Worm (Caenorhabditis elegans) whole organism, young adult: ENCODE results near the gene F20B6.4.

Source experiments
- C17E4.6 ChIP-seq: fragments of 200-800 bp; sonication (Bioruptor generic); IDR thresholded peaks from 2 replicates; pipeline ENCODE4 v1.3.6; 2022; ENCODE audit warnings: missing genetic modification reagents, missing genetic modification characterization, missing compliant biosample characterization
- F37B4.10 ChIP-seq: fragments of 200-800 bp; sonication (Bioruptor generic); IDR thresholded peaks from 2 replicates; pipeline ENCODE4 v1.3.6; 2022; ENCODE audit warnings: missing genetic modification characterization, missing compliant biosample characterization
- F49E8.2 ChIP-seq: sonication (generic microtip); optimal IDR thresholded peaks from 3 replicates; lab custom pipeline; 2017; ENCODE audit warnings: missing genetic modification characterization, mild to moderate bottlenecking, missing compliant biosample characterization, antibody characterized with exemption, moderate library complexity; ENCODE audit not compliant: insufficient read depth
- F52B5.7 ChIP-seq: sonication (generic microtip); optimal IDR thresholded peaks from 2 replicates; lab custom pipeline; 2016; ENCODE audit warnings: mild to moderate bottlenecking, missing genetic modification characterization, missing compliant biosample characterization
- F57A8.1 ChIP-seq: fragments of 200-800 bp; sonication (Bioruptor generic); optimal IDR thresholded peaks from 2 replicates; lab custom pipeline; 2018; ENCODE audit warnings: mild to moderate bottlenecking, missing genetic modification characterization, moderate library complexity, missing compliant biosample characterization
- F57C9.4 ChIP-seq: sonication (generic microtip); optimal IDR thresholded peaks from 2 replicates; lab custom pipeline; 2017; ENCODE audit warnings: mild to moderate bottlenecking, missing genetic modification characterization, missing compliant biosample characterization
- T26A5.8 ChIP-seq: sonication (generic microtip); optimal IDR thresholded peaks from 2 replicates; lab custom pipeline; 2016; ENCODE audit warnings: missing genetic modification characterization, missing compliant biosample characterization
- Y56A3A.18 ChIP-seq: fragments of 200-800 bp; sonication (Bioruptor generic); IDR thresholded peaks from 2 replicates; pipeline ENCODE4 v1.3.6; 2022; ENCODE audit warnings: missing genetic modification reagents, missing genetic modification characterization, missing compliant biosample characterization
- Y67H2A.10 ChIP-seq: fragments of 200-800 bp; sonication (Bioruptor generic); conservative IDR thresholded peaks from 2 replicates; pipeline ENCODE4 v1.3.6; 2022; ENCODE audit warnings: missing genetic modification reagents, missing genetic modification characterization, missing compliant biosample characterization
- Y79H2A.3 ChIP-seq: fragments of 200-800 bp; sonication (Bioruptor generic); conservative IDR thresholded peaks from 2 replicates; pipeline ENCODE4 v1.3.6; 2022; ENCODE audit warnings: missing genetic modification reagents, missing genetic modification characterization, missing compliant biosample characterization
- ama-1 ChIP-seq, 3 experiments: fragments of 150-350 bp in 1 of 3; sonication (generic microtip) in 2 of 3; optimal IDR thresholded peaks; 2 replicates each; lab custom pipeline; 2014 to 2018; ENCODE audit warnings: missing biosample characterization in 2 of 3, missing genetic modification characterization in 2 of 3, missing genetic modification reagents in 2 of 3
- aptf-3 ChIP-seq: fragments of 200-800 bp; sonication (Bioruptor generic); IDR thresholded peaks from 2 replicates; pipeline ENCODE4 v1.3.6; 2022; ENCODE audit warnings: missing genetic modification characterization, missing compliant biosample characterization
- athp-1 ChIP-seq: sonication (generic microtip); optimal IDR thresholded peaks from 2 replicates; lab custom pipeline; 2017; ENCODE audit warnings: mild to moderate bottlenecking, missing genetic modification characterization, missing compliant biosample characterization
- attf-3 ChIP-seq: fragments of 200-800 bp; sonication (Bioruptor generic); conservative IDR thresholded peaks from 2 replicates; pipeline ENCODE4 v1.3.6; 2022; ENCODE audit warnings: missing genetic modification reagents, missing genetic modification characterization, missing compliant biosample characterization
- bed-1 ChIP-seq: fragments of 200-800 bp; sonication (Bioruptor generic); IDR thresholded peaks from 2 replicates; pipeline ENCODE4 v1.3.6; 2022; ENCODE audit warnings: missing genetic modification reagents, missing genetic modification characterization, missing compliant biosample characterization
- ceh-27 ChIP-seq: fragments of 200-800 bp; sonication (Bioruptor generic); optimal IDR thresholded peaks from 2 replicates; lab custom pipeline; 2018; ENCODE audit warnings: mild to moderate bottlenecking, missing genetic modification characterization, moderate library complexity, missing compliant biosample characterization
- ceh-40 ChIP-seq: fragments of 200-800 bp; sonication (Bioruptor generic); IDR thresholded peaks from 2 replicates; pipeline ENCODE4 v1.3.6; 2022; ENCODE audit warnings: missing genetic modification characterization, missing compliant biosample characterization
- dox-1 ChIP-seq: fragments of 200-800 bp; sonication (Bioruptor generic); IDR thresholded peaks from 2 replicates; pipeline ENCODE4 v1.3.6; 2022; ENCODE audit warnings: missing genetic modification reagents, missing genetic modification characterization, missing compliant biosample characterization
- egl-18 ChIP-seq: fragments of 200-800 bp; sonication (Bioruptor generic); IDR thresholded peaks from 2 replicates; pipeline ENCODE4 v1.3.6; 2022; ENCODE audit warnings: missing genetic modification reagents, missing genetic modification characterization, missing compliant biosample characterization
- egrh-3 ChIP-seq: fragments of 200-800 bp; sonication (Bioruptor generic); IDR thresholded peaks from 2 replicates; pipeline ENCODE4 v1.3.6; 2022; ENCODE audit warnings: missing genetic modification reagents, missing genetic modification characterization, missing compliant biosample characterization
- lin-35 ChIP-seq, 3 experiments: fragments of 150-350 bp in 2 of 3; sonication (generic microtip) in 1 of 3; optimal IDR thresholded peaks; 2 replicates each; lab custom pipeline; 2014 to 2018; ENCODE audit warnings: missing biosample characterization in 3 of 3, missing genetic modification characterization in 3 of 3, missing genetic modification reagents in 3 of 3
- lin-40 ChIP-seq: sonication (generic microtip); optimal IDR thresholded peaks from 2 replicates; lab custom pipeline; 2016; ENCODE audit warnings: missing genetic modification characterization, mild to moderate bottlenecking, missing compliant biosample characterization, missing genotype, missing genetic modification reagents
- madf-10 ChIP-seq: sonication (generic microtip); optimal IDR thresholded peaks from 2 replicates; lab custom pipeline; 2016; ENCODE audit warnings: mild to moderate bottlenecking, missing genetic modification characterization, missing compliant biosample characterization
- madf-3 ChIP-seq: fragments of 200-800 bp; sonication (Bioruptor generic); IDR thresholded peaks from 2 replicates; pipeline ENCODE4 v1.3.6; 2022; ENCODE audit warnings: missing genetic modification reagents, missing genetic modification characterization, missing compliant biosample characterization
- madf-8 ChIP-seq: fragments of 200-800 bp; sonication (Bioruptor generic); conservative IDR thresholded peaks from 2 replicates; pipeline ENCODE4 v1.3.6; 2022; ENCODE audit warnings: missing genetic modification reagents, missing genetic modification characterization, missing compliant biosample characterization
- mcd-1 ChIP-seq: fragments of 200-800 bp; sonication (Bioruptor generic); IDR thresholded peaks from 2 replicates; pipeline ENCODE4 v1.3.6; 2022; ENCODE audit warnings: missing genetic modification reagents, missing genetic modification characterization, missing compliant biosample characterization
- mel-28 ChIP-seq: sonication (generic microtip); optimal IDR thresholded peaks from 2 replicates; lab custom pipeline; 2016; ENCODE audit warnings: borderline replicate concordance, mild to moderate bottlenecking, missing genetic modification characterization, missing compliant biosample characterization
- mes-4 ChIP-seq: sonication (generic microtip); optimal IDR thresholded peaks from 2 replicates; lab custom pipeline; 2016; ENCODE audit warnings: missing genotype, missing genetic modification characterization, missing compliant biosample characterization
- nfyb-1 ChIP-seq: fragments of 200-800 bp; sonication (Bioruptor generic); IDR thresholded peaks from 2 replicates; pipeline ENCODE4 v1.3.6; 2022; ENCODE audit warnings: missing genetic modification reagents, missing genetic modification characterization, missing compliant biosample characterization
- nhr-179 ChIP-seq: sonication (generic microtip); optimal IDR thresholded peaks from 2 replicates; lab custom pipeline; 2016; ENCODE audit warnings: mild to moderate bottlenecking, missing genetic modification characterization, missing compliant biosample characterization
- pbrm-1 ChIP-seq: fragments of 200-800 bp; sonication (Bioruptor generic); IDR thresholded peaks from 2 replicates; pipeline ENCODE4 v1.3.6; 2022; ENCODE audit warnings: missing genetic modification reagents, missing genetic modification characterization, missing compliant biosample characterization
- pha-4 ChIP-seq: fragments of 150-350 bp; sonication (generic microtip); optimal IDR thresholded peaks from 2 replicates; lab custom pipeline; 2014; ENCODE audit warnings: missing biosample characterization, missing genetic modification reagents, missing genetic modification characterization
- rec-8 ChIP-seq, 2 experiments: sonication (generic microtip); optimal IDR thresholded peaks; 2 replicates each; lab custom pipeline; 2016; ENCODE audit warnings: mild to moderate bottlenecking in 2 of 2, missing genetic modification characterization in 2 of 2, missing genetic modification reagents in 2 of 2, missing genotype in 2 of 2, missing biosample characterization in 1 of 2, missing compliant biosample characterization in 1 of 2, moderate library complexity in 1 of 2
- repo-1 ChIP-seq: sonication (generic microtip); optimal IDR thresholded peaks from 2 replicates; lab custom pipeline; 2017; ENCODE audit warnings: mild to moderate bottlenecking, missing genetic modification characterization, missing compliant biosample characterization
- sdz-38 ChIP-seq: sonication (generic microtip); optimal IDR thresholded peaks from 2 replicates; lab custom pipeline; 2016; ENCODE audit warnings: missing genotype, missing genetic modification characterization, missing compliant biosample characterization
- sea-2 ChIP-seq: fragments of 200-800 bp; sonication (Bioruptor generic); IDR thresholded peaks from 2 replicates; pipeline ENCODE4 v1.3.6; 2022; ENCODE audit warnings: missing genetic modification characterization, missing compliant biosample characterization
- snpc-3.4 ChIP-seq: sonication (generic microtip); optimal IDR thresholded peaks from 2 replicates; lab custom pipeline; 2017; ENCODE audit warnings: missing genetic modification characterization, mild to moderate bottlenecking, missing compliant biosample characterization, antibody characterized with exemption, moderate library complexity, missing genotype, missing genetic modification reagents
- snpc-4 ChIP-seq, 5 experiments: fragments of 150-350 bp in 1 of 5; sonication (generic microtip) in 4 of 5; optimal IDR thresholded peaks; 2 replicates each; lab custom pipeline; 2014 to 2018; ENCODE audit warnings: missing genetic modification characterization in 5 of 5, missing biosample characterization in 3 of 5, antibody characterized with exemption in 2 of 5, mild to moderate bottlenecking in 2 of 5, missing compliant biosample characterization in 2 of 5, missing genotype in 2 of 5, moderate library complexity in 2 of 5, missing genetic modification reagents in 1 of 5
- somi-1 ChIP-seq: fragments of 200-800 bp; sonication (Bioruptor generic); optimal IDR thresholded peaks from 2 replicates; lab custom pipeline; 2018; ENCODE audit warnings: mild to moderate bottlenecking, missing genetic modification characterization, missing compliant biosample characterization
- tbp1 ChIP-seq: fragments of 200-800 bp; sonication (Bioruptor generic); optimal IDR thresholded peaks from 2 replicates; lab custom pipeline; 2018; ENCODE audit warnings: mild to moderate bottlenecking, missing genetic modification characterization, missing compliant biosample characterization
- tbx-9 ChIP-seq: sonication (generic microtip); optimal IDR thresholded peaks from 2 replicates; lab custom pipeline; 2016; ENCODE audit warnings: borderline replicate concordance, missing genetic modification characterization, inconsistent platforms, missing compliant biosample characterization
- unc-62 ChIP-seq: fragments of 150-350 bp; optimal IDR thresholded peaks from 2 replicates; lab custom pipeline; 2014; ENCODE audit warnings: missing biosample characterization, missing genetic modification reagents, missing genetic modification characterization
- ztf-18 ChIP-seq: sonication (generic microtip); optimal IDR thresholded peaks from 2 replicates; lab custom pipeline; 2016; ENCODE audit warnings: missing genotype, mild to moderate bottlenecking, missing genetic modification characterization, missing compliant biosample characterization
- ztf-22 ChIP-seq: fragments of 200-800 bp; sonication (Bioruptor generic); optimal IDR thresholded peaks from 2 replicates; lab custom pipeline; 2018; ENCODE audit warnings: mild to moderate bottlenecking, missing genetic modification characterization, moderate library complexity, missing compliant biosample characterization
- ztf-25 ChIP-seq: fragments of 200-800 bp; sonication (Bioruptor generic); IDR thresholded peaks from 2 replicates; pipeline ENCODE4 v1.3.6; 2022; ENCODE audit warnings: missing genetic modification reagents, missing genetic modification characterization, missing compliant biosample characterization
- ztf-3 ChIP-seq: fragments of 200-800 bp; sonication (Bioruptor generic); optimal IDR thresholded peaks from 2 replicates; lab custom pipeline; 2018; ENCODE audit warnings: mild to moderate bottlenecking, missing genetic modification characterization, missing compliant biosample characterization
- ztf-6 ChIP-seq: fragments of 200-800 bp; sonication (Bioruptor generic); IDR thresholded peaks from 2 replicates; pipeline ENCODE4 v1.3.6; 2022; ENCODE audit warnings: missing genetic modification reagents, missing genetic modification characterization, missing compliant biosample characterization

F20B6.4 gene

DNA sequence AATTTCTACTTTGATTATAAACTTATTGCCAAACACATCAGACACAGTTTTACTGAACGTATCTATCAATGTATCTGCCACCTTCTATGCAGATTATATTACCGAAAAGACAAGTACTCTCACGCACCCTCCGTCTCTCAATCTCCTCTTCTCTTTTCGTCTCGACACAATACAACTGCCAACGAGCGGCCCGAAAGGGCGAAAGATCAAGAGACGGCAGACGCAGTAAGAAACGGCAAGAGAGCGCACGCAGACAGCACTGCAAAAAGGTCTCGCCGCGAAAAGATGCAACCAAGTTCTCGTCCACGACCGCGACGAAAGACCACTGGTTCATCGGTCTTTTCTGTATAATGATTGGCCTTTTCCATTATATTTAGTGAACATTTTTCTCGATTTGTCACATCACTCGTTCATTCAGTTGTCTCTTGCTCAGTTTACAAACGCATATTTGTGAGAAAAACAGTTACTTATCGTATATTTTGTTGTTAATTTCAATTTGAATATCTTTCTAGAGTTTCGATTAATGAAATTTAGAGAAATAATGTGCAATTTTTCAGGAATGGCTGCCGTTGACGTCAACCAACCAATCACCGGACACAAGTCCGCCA, 5.7 kb downstream of the F20B6.4 start, which contains the start of gene vha-12 (continued):
- TF ChIP-seq ztf-18 (tag; lab: Kevin White, UChicago) = peak; percentile 26
- no peak for TF ChIP-seq mel-28 (tag; lab: Kevin White, UChicago)
- peak; percentile 28 for TF ChIP-seq F57A8.1 (GFP tag; lab: Kevin White, UChicago)
- TF ChIP-seq pbrm-1 = peak; percentile 76
- TF ChIP-seq mes-4 (tag; lab: Kevin White, UChicago) = no peak
- no peak for TF ChIP-seq tbx-9 (tag; lab: Kevin White, UChicago)
- no peak for TF ChIP-seq pha-4 (tag; lab: Kevin White, UChicago)
- no peak for TF ChIP-seq F52B5.7 (tag; lab: Kevin White, UChicago)
- peak; percentile 78 for TF ChIP-seq mcd-1 (GFP tag; lab: Robert Waterston, UW)
- no peak for TF ChIP-seq ztf-6
- TF ChIP-seq dox-1 (GFP tag; lab: Robert Waterston, UW) = peak; percentile 88
- 0 out of 2 replicates have a peak, but pooled peaks have one; percentile 12 for TF ChIP-seq C17E4.6 (GFP tag; lab: Robert Waterston, UW)
- TF ChIP-seq rec-8 (tag; optimal IDR thresholded peaks at IDR 0.05; lab: Kevin White, UChicago) = no peak
- no peak for TF ChIP-seq ama-1 (optimal IDR thresholded peaks at IDR 0.05; lab: Kevin White, UChicago)
- no peak for TF ChIP-seq ama-1 (GFP tag; optimal IDR thresholded peaks at IDR 0.05; lab: Kevin White, UChicago)
- TF ChIP-seq Y67H2A.10 = peak; percentile 80
- peak; percentile 74 for TF ChIP-seq madf-10 (tag; lab: Kevin White, UChicago)
- TF ChIP-seq ceh-40 (GFP tag; lab: Robert Waterston, UW) = no peak
- TF ChIP-seq bed-1 (GFP tag; lab: Robert Waterston, UW) = no peak
- no peak for TF ChIP-seq Y56A3A.18 (GFP tag; lab: Robert Waterston, UW)
- no peak for TF ChIP-seq madf-3 (GFP tag; lab: Robert Waterston, UW)
- no peak for TF ChIP-seq nhr-179 (tag; lab: Kevin White, UChicago)
- peak; percentile 64 for TF ChIP-seq somi-1 (GFP tag; lab: Kevin White, UChicago)
- no peak for TF ChIP-seq sea-2 (GFP tag; lab: Robert Waterston, UW)
- TF ChIP-seq athp-1 = peak; percentile 35
- TF ChIP-seq tbp1 (GFP tag; lab: Kevin White, UChicago) = peak; percentile 46
- TF ChIP-seq Y79H2A.3 (GFP tag; lab: Robert Waterston, UW) = no peak
- peak; percentile 89 for TF ChIP-seq ceh-27
- no peak for TF ChIP-seq ztf-3 (GFP tag; lab: Kevin White, UChicago)
- TF ChIP-seq sdz-38 = no peak
- peak; percentile 88 for TF ChIP-seq lin-40 (tag; lab: Kevin White, UChicago)
- no peak for TF ChIP-seq F57C9.4 (tag; lab: Kevin White, UChicago)
- TF ChIP-seq repo-1 (tag; lab: Kevin White, UChicago) = peak; percentile 70
- peak; percentile 84 for TF ChIP-seq nfyb-1 (GFP tag; lab: Robert Waterston, UW)
- no peak for TF ChIP-seq aptf-3 (GFP tag; lab: Robert Waterston, UW)
- no peak for TF ChIP-seq ztf-25 (GFP tag; lab: Robert Waterston, UW)
- peak; percentile 66 for TF ChIP-seq unc-62
- no peak for TF ChIP-seq egl-18
- TF ChIP-seq snpc-3.4 (tag; lab: Kevin White, UChicago) = no peak
- peak in 1 of 3 experiments; percentile 75 for TF ChIP-seq lin-35 (GFP tag; optimal IDR thresholded peaks at IDR 0.05; lab: Kevin White, UChicago)
- TF ChIP-seq ztf-22 (GFP tag; lab: Kevin White, UChicago) = no peak
- no peak for TF ChIP-seq T26A5.8 (tag; lab: Kevin White, UChicago)
- TF ChIP-seq attf-3 (GFP tag; lab: Robert Waterston, UW) = no peak
- no peak for TF ChIP-seq F49E8.2 (tag; lab: Kevin White, UChicago)
- no peak for TF ChIP-seq snpc-4 (GFP tag; optimal IDR thresholded peaks at IDR 0.05; lab: Kevin White, UChicago)
- TF ChIP-seq snpc-4 (tag; optimal IDR thresholded peaks at IDR 0.05; lab: Kevin White, UChicago) = peak in 1 of 4 experiments; percentile 54
- 0 out of 2 replicates have a peak, but pooled peaks have one; percentile 13 for TF ChIP-seq egrh-3 (GFP tag; lab: Robert Waterston, UW)
- no peak for TF ChIP-seq madf-8
- no peak for TF ChIP-seq F37B4.10
